Fruit fly (Drosophila melanogaster) S2 (cell line): ENCODE measurements around the gene CG14183.
A peak's percentile ranks its signal among the peaks of the same experiment; 100 is the strongest.

Source experiments
- CG8478 ChIP-seq: fragments of >200 bp; optimal IDR thresholded peaks from 2 replicates; lab custom pipeline; 2018
- CTCF ChIP-seq, 2 experiments: fragments of >200 bp; optimal IDR thresholded peaks; 2 replicates each; lab custom pipeline; 2018

- TF ChIP-seq CG8478 (lab: Kevin White, UChicago): no peak
- peak in 1 of 2 experiments; percentile 41 for TF ChIP-seq CTCF (optimal IDR thresholded peaks at IDR 0.05; lab: Kevin White, UChicago)
These were observed 26.6 kb downstream of the CG14183 start for dm6 chr3L:20000878-20001640.
